Worm (Caenorhabditis elegans): ENCODE data around the gene Y26G10.1.

The Y26G10.1 gene

DNA sequence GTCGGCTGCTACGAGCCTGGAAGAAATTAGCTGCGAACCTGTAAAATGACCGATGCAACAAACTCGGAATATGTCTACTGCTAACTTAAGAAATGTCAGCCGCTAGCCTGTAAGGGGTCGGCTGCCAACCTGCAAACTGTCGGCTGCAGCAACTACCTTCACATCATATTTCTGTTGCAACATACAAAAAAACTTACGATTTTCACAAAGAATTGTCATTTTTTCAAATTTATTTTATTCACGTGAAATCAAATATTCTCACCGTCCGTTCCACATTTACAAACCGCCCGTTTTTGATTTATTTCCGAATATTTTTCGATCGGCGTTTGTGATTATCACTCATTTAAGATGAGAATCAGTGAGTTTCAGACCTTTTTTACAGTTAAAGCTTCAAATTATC lies 4.0 kb upstream of the Y26G10.1 start, which contains the start of gene Y26G10.6:
Gene Y26G10.6, plus strand, starts transcription at position 301 of the 400 bp plus-strand sequence.
- TF ChIP-seq repo-1 (tag; optimal IDR thresholded peaks at IDR 0.05) (no peak), T26A5.8 (tag; optimal IDR thresholded peaks at IDR 0.05) (no peak), pha-4 (tag; optimal IDR thresholded peaks at IDR 0.05) (no peak), aptf-3 (GFP tag; IDR thresholded peaks at IDR 0.05) (no peak), lir-1 (GFP tag; conservative IDR thresholded peaks at IDR 0.05) (no peak), Y95B8A.8 (GFP tag; IDR thresholded peaks at IDR 0.05) (no peak), F55B11.4 (tag; optimal IDR thresholded peaks at IDR 0.05; ENCODE audit: borderline replicate concordance, insufficient read depth) (no peak), ceh-27 (GFP tag; optimal IDR thresholded peaks at IDR 0.05) (no peak), snpc-4 (GFP tag; optimal IDR thresholded peaks at IDR 0.05) (no peak), snpc-4 (tag; optimal IDR thresholded peaks at IDR 0.05) (no peak), attf-6 (GFP tag; IDR thresholded peaks at IDR 0.05) (no peak), lin-54 (GFP tag; optimal IDR thresholded peaks at IDR 0.05) (no peak), zim-3 (tag; optimal IDR thresholded peaks at IDR 0.05) (no peak), snpc-3.4 (tag; optimal IDR thresholded peaks at IDR 0.05) (no peak), D2030.7 (GFP tag; IDR thresholded peaks at IDR 0.05) (no peak), nhr-90 (tag; optimal IDR thresholded peaks at IDR 0.05) (no peak), dpl-1 (GFP tag; optimal IDR thresholded peaks at IDR 0.05) (no peak)

DNA sequence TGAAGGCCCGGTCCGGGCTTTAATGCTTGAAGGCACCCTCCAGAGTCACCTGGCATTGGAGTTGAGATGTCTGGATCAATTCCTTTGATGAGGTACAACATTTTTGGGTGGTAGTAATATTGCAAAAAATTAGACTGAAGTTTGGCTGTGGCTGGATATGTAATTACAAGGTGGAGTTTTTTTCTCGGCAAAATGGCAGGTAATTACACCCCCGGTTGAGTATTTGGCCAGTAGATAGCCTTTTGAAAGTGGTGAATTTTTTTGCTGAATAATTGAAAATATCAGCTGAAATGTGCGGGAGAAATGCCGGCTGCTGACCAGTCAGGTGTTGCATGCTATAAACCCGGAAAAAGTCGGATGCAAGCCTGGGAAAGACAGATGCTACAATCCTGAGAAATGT lies 3.4 kb upstream of the Y26G10.1 start, which contains the start of gene Y26G10.4:
Gene Y26G10.4, minus strand, starts transcription at position 101 of the 400 bp plus-strand sequence.
- TF ChIP-seq K12H6.12 (tag; optimal IDR thresholded peaks at IDR 0.05), result no peak

DNA sequence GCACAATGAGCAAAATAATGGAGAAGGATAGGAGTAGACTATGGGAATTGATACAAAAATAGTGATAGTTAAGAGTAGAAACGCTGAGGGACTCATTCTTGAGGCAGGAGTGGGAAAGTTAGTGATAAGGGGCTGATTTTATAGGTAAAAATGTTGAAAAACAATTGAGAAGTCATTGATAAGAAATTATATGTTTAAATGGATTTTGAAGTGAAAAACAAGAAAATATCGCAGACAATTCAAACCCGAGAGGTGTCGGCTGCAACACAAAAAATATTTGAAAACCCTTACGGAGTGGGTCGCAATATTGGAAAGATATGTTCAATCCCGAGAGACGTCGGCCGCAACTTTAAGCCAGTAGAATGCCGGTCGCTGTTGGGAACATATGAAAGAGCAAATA lies 1.1 kb upstream of the Y26G10.1 start, which contains the start of gene spp-29:
Gene spp-29, minus strand, starts transcription at position 101 of the 400 bp plus-strand sequence.
- TF ChIP-seq B0035.1 (tag; optimal IDR thresholded peaks at IDR 0.05) (no peak), unc-62 (GFP tag; optimal IDR thresholded peaks at IDR 0.05) (no peak), ceh-58 (GFP tag; IDR thresholded peaks at IDR 0.05) (no peak), nhr-179 (tag; optimal IDR thresholded peaks at IDR 0.05) (no peak), hlh-26 (GFP tag; conservative IDR thresholded peaks at IDR 0.05) (no peak), ztf-25 (GFP tag; IDR thresholded peaks at IDR 0.05) (no peak), bed-2 (GFP tag; IDR thresholded peaks at IDR 0.05) (no peak), ceh-91 (GFP tag; IDR thresholded peaks at IDR 0.05) (no peak), nhr-120 (GFP tag; IDR thresholded peaks at IDR 0.05) (no peak), ceh-79 (tag; optimal IDR thresholded peaks at IDR 0.05) (no peak), F22D6.2 (tag; optimal IDR thresholded peaks at IDR 0.05) (no peak), aptf-2 (GFP tag; conservative IDR thresholded peaks at IDR 0.05) (no peak), nhr-80 (tag; optimal IDR thresholded peaks at IDR 0.05) (no peak), pha-4 (tag; optimal IDR thresholded peaks at IDR 0.05) (no peak), chd-7 (tag; optimal IDR thresholded peaks at IDR 0.05) (no peak), ztf-22 (GFP tag; optimal IDR thresholded peaks at IDR 0.05) (no peak), ceh-100 (GFP tag; IDR thresholded peaks at IDR 0.05) (no peak)

DNA sequence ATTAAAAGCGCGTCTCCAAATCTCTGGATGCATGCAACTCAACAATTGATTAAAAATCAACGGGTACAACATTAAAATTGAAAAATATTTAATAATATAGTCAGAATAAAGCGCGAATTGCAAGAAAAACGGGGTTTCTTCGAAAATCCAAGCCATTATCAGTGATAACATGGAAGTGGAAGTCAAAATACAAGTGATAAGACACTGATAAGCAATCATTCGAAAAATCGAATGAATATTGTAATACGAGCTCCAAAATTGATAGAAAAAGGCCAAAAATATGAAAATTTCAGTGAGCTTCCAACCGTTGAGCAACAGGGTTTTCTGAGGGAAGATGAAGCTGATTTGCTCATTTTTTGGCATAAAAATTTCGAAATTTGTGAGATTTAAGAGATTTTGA lies 1.4 kb downstream of the Y26G10.1 start:
- TF ChIP-seq sea-2 (GFP tag; IDR thresholded peaks at IDR 0.05) (no peak), Y79H2A.3 (GFP tag; conservative IDR thresholded peaks at IDR 0.05) (no peak), Y95B8A.8 (GFP tag; IDR thresholded peaks at IDR 0.05) (no peak), him-1 (tag; optimal IDR thresholded peaks at IDR 0.05) (no peak), dpff-1 (tag; optimal IDR thresholded peaks at IDR 0.05) (no peak), bed-2 (GFP tag; IDR thresholded peaks at IDR 0.05) (no peak), efl-1 (GFP tag; optimal IDR thresholded peaks at IDR 0.05) (no peak), lir-1 (GFP tag; conservative IDR thresholded peaks at IDR 0.05) (no peak), snpc-1.3 (tag; optimal IDR thresholded peaks at IDR 0.05; ENCODE audit: insufficient read depth) (no peak), mxl-1 (tag; optimal IDR thresholded peaks at IDR 0.05) (no peak), ceh-58 (GFP tag; IDR thresholded peaks at IDR 0.05) (no peak), dox-1 (GFP tag; IDR thresholded peaks at IDR 0.05) (no peak), chd-7 (tag; optimal IDR thresholded peaks at IDR 0.05) (no peak)
